Fruit fly (Drosophila melanogaster) whole organism, embryonic: ENCODE measurements around the gene Cipc.

Source experiments
- ATbp ChIP-seq: fragments of 200-800 bp; sonication (Bioruptor generic); optimal IDR thresholded peaks from 2 replicates; lab custom pipeline; 2017; ENCODE audit warnings: missing biosample characterization, mild to moderate bottlenecking, missing genetic modification characterization, missing genetic modification reagents
- CG10366 ChIP-seq: fragments of 200-800 bp; sonication (Bioruptor generic); IDR thresholded peaks from 2 replicates; pipeline ENCODE4 v1.3.6; 2022; ENCODE audit warnings: missing biosample characterization, missing genetic modification characterization
- CG10543 ChIP-seq: fragments of 200-800 bp; sonication (Bioruptor generic); optimal IDR thresholded peaks from 3 replicates; lab custom pipeline; 2017; ENCODE audit warnings: missing biosample characterization, mild to moderate bottlenecking, missing genetic modification characterization, moderate library complexity
- CG11695 ChIP-seq: fragments of 200-800 bp; sonication (Bioruptor generic); IDR thresholded peaks from 3 replicates; pipeline ENCODE4 v1.3.6; 2022; ENCODE audit warnings: missing biosample characterization, missing genetic modification characterization
- CG14667 ChIP-seq: fragments of 200-800 bp; sonication (Bioruptor generic); IDR thresholded peaks from 2 replicates; pipeline ENCODE4 v1.3.6; 2022; ENCODE audit warnings: missing biosample characterization, missing genetic modification characterization
- CG15696 ChIP-seq: fragments of 200-800 bp; sonication (Bioruptor generic); optimal IDR thresholded peaks from 2 replicates; lab custom pipeline; 2019; ENCODE audit warnings: missing biosample characterization, mild to moderate bottlenecking, missing genetic modification characterization, moderate library complexity
- CG17186 ChIP-seq: fragments of 200-800 bp; sonication (Bioruptor generic); optimal IDR thresholded peaks from 3 replicates; lab custom pipeline; 2017; ENCODE audit warnings: missing biosample characterization, missing genetic modification reagents, missing genetic modification characterization
- CG2120 ChIP-seq: fragments of 200-800 bp; sonication (Bioruptor generic); optimal IDR thresholded peaks from 3 replicates; lab custom pipeline; 2016; ENCODE audit warnings: missing biosample characterization, missing genetic modification characterization
- CG30403 ChIP-seq: fragments of 200-800 bp; sonication (Bioruptor generic); optimal IDR thresholded peaks from 3 replicates; lab custom pipeline; 2016; ENCODE audit warnings: missing biosample characterization, missing genetic modification characterization
- CG34376 ChIP-seq: fragments of 200-800 bp; sonication (Bioruptor generic); optimal IDR thresholded peaks from 2 replicates; lab custom pipeline; 2018; ENCODE audit warnings: missing biosample characterization, mild to moderate bottlenecking, missing genetic modification characterization
- CG34422 ChIP-seq: fragments of 200-800 bp; sonication (Bioruptor generic); IDR thresholded peaks from 3 replicates; pipeline ENCODE4 v1.3.6; 2022; ENCODE audit warnings: missing biosample characterization, missing genetic modification characterization
- CG4854 ChIP-seq: fragments of 200-800 bp; sonication (Bioruptor generic); optimal IDR thresholded peaks from 2 replicates; lab custom pipeline; 2016; ENCODE audit warnings: missing biosample characterization, missing genetic modification characterization, inconsistent platforms
- CG5180 ChIP-seq: fragments of 200-800 bp; sonication (Bioruptor generic); optimal IDR thresholded peaks from 3 replicates; lab custom pipeline; 2017; ENCODE audit warnings: missing biosample characterization, missing genetic modification characterization, mild to moderate bottlenecking, moderate library complexity, missing genetic modification reagents
- CG5953 ChIP-seq: fragments of 200-800 bp; sonication (Bioruptor generic); IDR thresholded peaks from 2 replicates; pipeline ENCODE4 v1.3.6; 2022; ENCODE audit warnings: missing biosample characterization, missing genetic modification characterization
- CG6854 ChIP-seq: fragments of 200-800 bp; sonication (Bioruptor generic); optimal IDR thresholded peaks from 3 replicates; lab custom pipeline; 2017; ENCODE audit warnings: missing biosample characterization, mild to moderate bottlenecking, missing genetic modification characterization
- CG7271 ChIP-seq: fragments of 200-800 bp; sonication (Bioruptor generic); optimal IDR thresholded peaks from 2 replicates; lab custom pipeline; 2018; ENCODE audit warnings: missing biosample characterization, mild to moderate bottlenecking, missing genetic modification characterization, moderate library complexity
- CG9609 ChIP-seq: fragments of 200-800 bp; sonication (Bioruptor generic); optimal IDR thresholded peaks from 3 replicates; lab custom pipeline; 2016; ENCODE audit warnings: missing biosample characterization, missing genetic modification characterization
- Dp ChIP-seq: fragments of 200-800 bp; sonication (Bioruptor generic); optimal IDR thresholded peaks from 2 replicates; lab custom pipeline; 2018; ENCODE audit warnings: missing biosample characterization, mild to moderate bottlenecking, missing genetic modification characterization, moderate library complexity
- Dref ChIP-seq: fragments of 200-800 bp; sonication (Bioruptor generic); IDR thresholded peaks from 2 replicates; pipeline ENCODE4 v1.3.6; 2022; ENCODE audit warnings: missing biosample characterization, missing genetic modification characterization
- E2f1 ChIP-seq: fragments of 200-800 bp; sonication (Bioruptor generic); IDR thresholded peaks from 2 replicates; pipeline ENCODE4 v1.3.6; 2022; ENCODE audit warnings: missing biosample characterization, missing genetic modification characterization
- Elba2 ChIP-seq: fragments of 200-800 bp; sonication (Bioruptor generic); optimal IDR thresholded peaks from 3 replicates; lab custom pipeline; 2016; ENCODE audit warnings: missing biosample characterization, missing genetic modification characterization
- Ets65A ChIP-seq: fragments of 200-800 bp; sonication (Bioruptor generic); peaks from one replicate; lab custom pipeline; 2016; ENCODE audit warnings: missing biosample characterization, missing genetic modification characterization
- Fer3 ChIP-seq: fragments of 200-800 bp; sonication (Bioruptor generic); optimal IDR thresholded peaks from 2 replicates; lab custom pipeline; 2018; ENCODE audit warnings: missing biosample characterization, mild to moderate bottlenecking, missing genetic modification characterization, moderate library complexity
- Hmx ChIP-seq: fragments of 200-800 bp; sonication (Bioruptor generic); optimal IDR thresholded peaks from 2 replicates; lab custom pipeline; 2016; ENCODE audit warnings: missing biosample characterization, missing genetic modification characterization
- Mad ChIP-seq: fragments of 200-800 bp; sonication (Bioruptor generic); optimal IDR thresholded peaks from 2 replicates; lab custom pipeline; 2016; ENCODE audit warnings: missing biosample characterization, missing genetic modification characterization
- Meics ChIP-seq: fragments of 200-800 bp; sonication (Bioruptor generic); optimal IDR thresholded peaks from 2 replicates; lab custom pipeline; 2017; ENCODE audit warnings: missing biosample characterization, mild to moderate bottlenecking, missing genetic modification characterization
- Mrtf ChIP-seq: fragments of 200-800 bp; sonication (Bioruptor generic); IDR thresholded peaks from 3 replicates; pipeline ENCODE4 v1.3.6; 2022; ENCODE audit warnings: missing biosample characterization, missing genetic modification characterization
- Nf-YB ChIP-seq: fragments of 200-800 bp; sonication (Bioruptor generic); optimal IDR thresholded peaks from 3 replicates; lab custom pipeline; 2019; ENCODE audit warnings: missing biosample characterization, mild to moderate bottlenecking, missing genetic modification characterization, moderate library complexity
- Opbp ChIP-seq: fragments of 200-800 bp; sonication (Bioruptor generic); IDR thresholded peaks from 3 replicates; pipeline ENCODE4 v1.3.6; 2022; ENCODE audit warnings: missing biosample characterization, missing genetic modification characterization; ENCODE audit not compliant: partially characterized antibody
- Scr ChIP-seq: fragments of 200-800 bp; sonication (Bioruptor generic); IDR thresholded peaks from 2 replicates; pipeline ENCODE4 v1.3.6; 2022; ENCODE audit warnings: missing biosample characterization, missing genetic modification characterization; ENCODE audit not compliant: partially characterized antibody
- Six4 ChIP-seq: fragments of 200-800 bp; sonication (Bioruptor generic); optimal IDR thresholded peaks from 2 replicates; lab custom pipeline; 2016; ENCODE audit warnings: missing biosample characterization, missing genetic modification characterization
- Spps ChIP-seq: fragments of 200-800 bp; sonication (Bioruptor generic); optimal IDR thresholded peaks from 2 replicates; lab custom pipeline; 2018; ENCODE audit warnings: missing biosample characterization, mild to moderate bottlenecking, missing genetic modification characterization
- Taf1 ChIP-seq: fragments of 200-800 bp; sonication (Bioruptor generic); IDR thresholded peaks from 2 replicates; pipeline ENCODE4 v1.3.6; 2022; ENCODE audit warnings: missing biosample characterization, missing genetic modification characterization
- abd-A ChIP-seq: fragments of 200-800 bp; sonication (Bioruptor generic); optimal IDR thresholded peaks from 3 replicates; lab custom pipeline; 2019; ENCODE audit warnings: missing biosample characterization, mild to moderate bottlenecking, missing genetic modification characterization, moderate library complexity
- ac ChIP-seq: fragments of 200-800 bp; sonication (Bioruptor generic); optimal IDR thresholded peaks from 3 replicates; lab custom pipeline; 2017; ENCODE audit warnings: missing biosample characterization, mild to moderate bottlenecking, missing genetic modification characterization
- ap ChIP-seq: fragments of 200-800 bp; sonication (Bioruptor generic); IDR thresholded peaks from 2 replicates; pipeline ENCODE4 v1.3.6; 2022; ENCODE audit warnings: missing biosample characterization, missing genetic modification characterization
- bbx ChIP-seq: fragments of 200-800 bp; sonication (Bioruptor generic); IDR thresholded peaks from 2 replicates; pipeline ENCODE4 v1.3.6; 2022; ENCODE audit warnings: missing biosample characterization, missing genetic modification characterization; ENCODE audit not compliant: partially characterized antibody
- btn ChIP-seq: fragments of 200-800 bp; sonication (Bioruptor generic); optimal IDR thresholded peaks from 2 replicates; lab custom pipeline; 2016; ENCODE audit warnings: missing biosample characterization, missing genetic modification characterization
- dysf ChIP-seq: fragments of 200-800 bp; sonication (Bioruptor generic); IDR thresholded peaks from 3 replicates; pipeline ENCODE4 v1.3.6; 2022; ENCODE audit warnings: missing biosample characterization, missing genetic modification characterization
- eve ChIP-seq, 2 experiments: fragments of >200 bp; optimal IDR thresholded peaks; 2 replicates each; lab custom pipeline; 2017; ENCODE audit warnings: missing biosample characterization in 2 of 2, missing genetic modification characterization in 2 of 2
- gcm ChIP-seq: fragments of 200-800 bp; sonication (Bioruptor generic); optimal IDR thresholded peaks from 2 replicates; lab custom pipeline; 2019; ENCODE audit warnings: missing biosample characterization, mild to moderate bottlenecking, missing genetic modification characterization, moderate library complexity
- mam ChIP-seq: fragments of 200-800 bp; sonication (Bioruptor generic); optimal IDR thresholded peaks from 3 replicates; lab custom pipeline; 2016; ENCODE audit warnings: missing biosample characterization, missing genetic modification characterization
- mld ChIP-seq: fragments of 200-800 bp; sonication (Bioruptor generic); IDR thresholded peaks from 3 replicates; pipeline ENCODE4 v1.3.6; 2022; ENCODE audit warnings: missing biosample characterization, missing genetic modification characterization; ENCODE audit not compliant: partially characterized antibody
- nerfin-1 ChIP-seq: fragments of 200-800 bp; sonication (Bioruptor generic); optimal IDR thresholded peaks from 3 replicates; lab custom pipeline; 2019; ENCODE audit warnings: missing biosample characterization, mild to moderate bottlenecking, missing genetic modification characterization, moderate library complexity
- oc ChIP-seq: fragments of 200-800 bp; sonication (Bioruptor generic); optimal IDR thresholded peaks from 2 replicates; lab custom pipeline; 2018; ENCODE audit warnings: missing biosample characterization, mild to moderate bottlenecking, missing genetic modification characterization, moderate library complexity
- slou ChIP-seq: fragments of 200-800 bp; sonication (Bioruptor generic); optimal IDR thresholded peaks from 3 replicates; lab custom pipeline; 2016; ENCODE audit warnings: missing biosample characterization, missing genetic modification characterization
- ssp ChIP-seq: fragments of 200-800 bp; sonication (Bioruptor generic); IDR thresholded peaks from 2 replicates; pipeline ENCODE4 v1.3.6; 2022; ENCODE audit warnings: missing biosample characterization, missing genetic modification characterization
- stwl ChIP-seq: fragments of 200-800 bp; sonication (Bioruptor generic); optimal IDR thresholded peaks from 3 replicates; lab custom pipeline; 2018; ENCODE audit warnings: missing biosample characterization, mild to moderate bottlenecking, missing genetic modification characterization, moderate library complexity
- tin ChIP-seq: fragments of 200-800 bp; sonication (Bioruptor generic); optimal IDR thresholded peaks from 3 replicates; lab custom pipeline; 2016; ENCODE audit warnings: missing biosample characterization, missing genetic modification characterization
- yki ChIP-seq: fragments of >200 bp; optimal IDR thresholded peaks from 3 replicates; lab custom pipeline; 2018
- z ChIP-seq: fragments of 200-800 bp; sonication (Bioruptor generic); IDR thresholded peaks from 3 replicates; pipeline ENCODE4 v1.3.6; 2022; ENCODE audit warnings: missing biosample characterization, missing genetic modification characterization
- zfh2 ChIP-seq: fragments of 200-800 bp; sonication (Bioruptor generic); optimal IDR thresholded peaks from 2 replicates; lab custom pipeline; 2016; ENCODE audit warnings: missing biosample characterization, missing genetic modification characterization

Cipc gene

dm6 chr3R:26172040-26172439, 65.4 kb downstream of the Cipc start (continued):
- TF ChIP-seq eve (GFP tag; optimal IDR thresholded peaks at IDR 0.05; lab: Kevin White, UChicago) (peak in 1 of 2 experiments; percentile 38), z (GFP tag; lab: Robert Waterston, UW) (no peak), mld (GFP tag; lab: Robert Waterston, UW) (no peak), Dp (GFP tag; lab: Kevin White, UChicago) (no peak), zfh2 (GFP tag; lab: Kevin White, UChicago) (peak; percentile 18), CG5180 (GFP tag; lab: Kevin White, UChicago) (peak; percentile 35), CG14667 (GFP tag; lab: Robert Waterston, UW) (peak; percentile 40; the same call in 1 of the 2 replicates), Mrtf (GFP tag; lab: Robert Waterston, UW) (peak; percentile 30; the same call in 1 of the 3 replicates), ap (GFP tag; lab: Robert Waterston, UW) (no peak), Ets65A (peak; percentile 92), CG34422 (no peak), Mad (no peak), stwl (tag; lab: Kevin White, UChicago) (no peak), CG2120 (GFP tag; lab: Kevin White, UChicago) (peak; percentile 72), E2f1 (GFP tag; lab: Robert Waterston, UW) (0 out of 2 replicates have a peak, but pooled peaks have one; percentile 41), Scr (GFP tag; lab: Robert Waterston, UW) (no peak), CG10366 (GFP tag; lab: Robert Waterston, UW) (peak; percentile 27; the same call in 1 of the 2 replicates), mam (GFP tag; lab: Kevin White, UChicago) (peak; percentile 71), CG11695 (GFP tag; lab: Robert Waterston, UW) (no peak), ac (GFP tag; lab: Kevin White, UChicago) (no peak), ssp (GFP tag; lab: Robert Waterston, UW) (no peak), tin (GFP tag; lab: Kevin White, UChicago) (peak; percentile 46), CG30403 (GFP tag; lab: Kevin White, UChicago) (peak; percentile 29), oc (tag; lab: Kevin White, UChicago) (no peak), CG34376 (GFP tag; lab: Kevin White, UChicago) (peak; percentile 38), CG5953 (GFP tag; lab: Robert Waterston, UW) (no peak), btn (GFP tag; lab: Kevin White, UChicago) (no peak), CG7271 (tag; lab: Kevin White, UChicago) (no peak), Nf-YB (GFP tag; lab: Kevin White, UChicago) (no peak), yki (lab: Kevin White, UChicago) (no peak), CG4854 (peak; percentile 4), Six4 (GFP tag; lab: Kevin White, UChicago) (no peak), Hmx (GFP tag; lab: Kevin White, UChicago) (no peak), abd-A (tag; lab: Kevin White, UChicago) (peak; percentile 80), ATbp (GFP tag; lab: Kevin White, UChicago) (peak; percentile 3), CG15696 (tag; lab: Kevin White, UChicago) (no peak), Meics (GFP tag; lab: Kevin White, UChicago) (peak; percentile 79), bbx (GFP tag; lab: Robert Waterston, UW) (no peak), gcm (GFP tag; lab: Kevin White, UChicago) (no peak), Spps (tag; lab: Kevin White, UChicago) (no peak), dysf (no peak; the same call in none of the 3 replicates), slou (peak; percentile 39), CG6854 (GFP tag; lab: Kevin White, UChicago) (peak; percentile 68), CG9609 (GFP tag; lab: Kevin White, UChicago) (no peak), nerfin-1 (tag; lab: Kevin White, UChicago) (no peak), Taf1 (GFP tag; lab: Robert Waterston, UW) (no peak), CG17186 (GFP tag; lab: Kevin White, UChicago) (no peak), CG10543 (GFP tag; lab: Kevin White, UChicago) (peak; percentile 52), Elba2 (no peak), Opbp (GFP tag; lab: Robert Waterston, UW) (no peak), Dref (GFP tag; lab: Robert Waterston, UW) (no peak), Fer3 (peak; percentile 68)
